Worm (Caenorhabditis elegans) whole organism, L2 larva: ENCODE data around the gene F27E5.5.

Experiments
- C34F6.9 ChIP-seq: fragments of 150-350 bp; optimal IDR thresholded peaks from 2 replicates; lab custom pipeline; 2014; ENCODE audit warnings: missing biosample characterization, missing genetic modification characterization
- Y55F3AM.14 ChIP-seq: fragments of 200-800 bp; sonication (Bioruptor generic); optimal IDR thresholded peaks from 2 replicates; lab custom pipeline; 2018; ENCODE audit warnings: mild to moderate bottlenecking, missing genetic modification characterization, missing compliant biosample characterization
- ZK546.5 ChIP-seq: sonication (generic microtip); optimal IDR thresholded peaks from 2 replicates; lab custom pipeline; 2017; ENCODE audit warnings: missing biosample characterization, missing genetic modification characterization
- alr-1 ChIP-seq: fragments of 150-350 bp; optimal IDR thresholded peaks from 2 replicates; lab custom pipeline; 2014; ENCODE audit warnings: missing biosample characterization, missing genetic modification characterization
- aly-2 ChIP-seq: fragments of 150-350 bp; optimal IDR thresholded peaks from 2 replicates; lab custom pipeline; 2014; ENCODE audit warnings: missing biosample characterization, missing genetic modification characterization
- blmp-1 ChIP-seq: sonication (generic microtip); optimal IDR thresholded peaks from 2 replicates; lab custom pipeline; 2017; ENCODE audit warnings: missing genetic modification characterization, mild to moderate bottlenecking, missing compliant biosample characterization, antibody characterized with exemption, moderate library complexity; ENCODE audit not compliant: insufficient read depth
- ceh-16 ChIP-seq: fragments of 150-350 bp; optimal IDR thresholded peaks from 2 replicates; lab custom pipeline; 2014; ENCODE audit warnings: missing biosample characterization, missing genetic modification characterization
- crh-2 ChIP-seq: sonication (generic microtip); optimal IDR thresholded peaks from 2 replicates; lab custom pipeline; 2017; ENCODE audit warnings: missing biosample characterization, missing genetic modification characterization
- gmeb-1 ChIP-seq: fragments of 150-350 bp; optimal IDR thresholded peaks from 2 replicates; lab custom pipeline; 2014; ENCODE audit warnings: missing biosample characterization, missing genetic modification characterization
- lin-11 ChIP-seq: fragments of 150-350 bp; sonication (generic microtip); optimal IDR thresholded peaks from 2 replicates; lab custom pipeline; 2014; ENCODE audit warnings: missing biosample characterization, missing genetic modification characterization, inconsistent platforms, mixed read lengths
- lin-39 ChIP-seq: fragments of 150-350 bp; optimal IDR thresholded peaks from 2 replicates; lab custom pipeline; 2014; ENCODE audit warnings: missing biosample characterization, missing genetic modification reagents, missing genetic modification characterization
- lsy-2 ChIP-seq, 2 experiments: fragments of 150-350 bp in 1 of 2; sonication (generic microtip) in 1 of 2; optimal IDR thresholded peaks; 2 replicates each; lab custom pipeline; 2014 to 2017; ENCODE audit warnings: missing biosample characterization in 2 of 2, missing genetic modification characterization in 2 of 2
- mab-5 ChIP-seq: fragments of 150-350 bp; optimal IDR thresholded peaks from 2 replicates; lab custom pipeline; 2014; ENCODE audit warnings: missing biosample characterization, missing genetic modification characterization
- mbf-1 ChIP-seq: sonication (generic microtip); optimal IDR thresholded peaks from 2 replicates; lab custom pipeline; 2017; ENCODE audit warnings: missing biosample characterization, missing genetic modification characterization
- nhr-10 ChIP-seq: sonication (generic microtip); optimal IDR thresholded peaks from 2 replicates; lab custom pipeline; 2017; ENCODE audit warnings: missing biosample characterization, missing genetic modification characterization
- nhr-12 ChIP-seq: fragments of 150-350 bp; optimal IDR thresholded peaks from 2 replicates; lab custom pipeline; 2014; ENCODE audit warnings: missing biosample characterization, missing genetic modification characterization
- nhr-129 ChIP-seq: fragments of 150-350 bp; optimal IDR thresholded peaks from 2 replicates; lab custom pipeline; 2014; ENCODE audit warnings: missing biosample characterization, missing genetic modification characterization
- nhr-21 ChIP-seq: fragments of 150-350 bp; optimal IDR thresholded peaks from 2 replicates; lab custom pipeline; 2014; ENCODE audit warnings: missing biosample characterization, missing genetic modification characterization
- nhr-23 ChIP-seq: fragments of 150-350 bp; optimal IDR thresholded peaks from 2 replicates; lab custom pipeline; 2014; ENCODE audit warnings: missing biosample characterization, missing genetic modification reagents, missing genetic modification characterization
- nhr-25 ChIP-seq: fragments of 150-350 bp; sonication (generic microtip); optimal IDR thresholded peaks from 3 replicates; lab custom pipeline; 2014; ENCODE audit warnings: missing biosample characterization, missing genetic modification characterization
- nhr-6 ChIP-seq: fragments of 150-350 bp; optimal IDR thresholded peaks from 2 replicates; lab custom pipeline; 2014; ENCODE audit warnings: missing biosample characterization, missing genetic modification characterization
- nhr-77 ChIP-seq: fragments of 150-350 bp; optimal IDR thresholded peaks from 2 replicates; lab custom pipeline; 2014; ENCODE audit warnings: missing biosample characterization, missing genetic modification characterization
- peb-1 ChIP-seq: fragments of 150-350 bp; optimal IDR thresholded peaks from 2 replicates; lab custom pipeline; 2014; ENCODE audit warnings: missing biosample characterization, missing genetic modification characterization
- skn-1 ChIP-seq: sonication (generic microtip); optimal IDR thresholded peaks from 2 replicates; lab custom pipeline; 2017; ENCODE audit warnings: missing biosample characterization, missing genetic modification characterization
- sma-3 ChIP-seq: sonication (generic microtip); optimal IDR thresholded peaks from 2 replicates; lab custom pipeline; 2016; ENCODE audit warnings: missing genetic modification reagents, missing genetic modification characterization, missing compliant biosample characterization
- snpc-4 ChIP-seq: fragments of 150-350 bp; optimal IDR thresholded peaks from 2 replicates; lab custom pipeline; 2014; ENCODE audit warnings: missing biosample characterization, missing genetic modification characterization
- unc-39 ChIP-seq: fragments of 150-350 bp; optimal IDR thresholded peaks from 2 replicates; lab custom pipeline; 2014; ENCODE audit warnings: missing biosample characterization, missing genetic modification characterization
- unc-55 ChIP-seq: fragments of 150-350 bp; sonication (generic microtip); optimal IDR thresholded peaks from 3 replicates; lab custom pipeline; 2014; ENCODE audit warnings: missing biosample characterization, missing genetic modification reagents, missing genetic modification characterization
- unc-62 ChIP-seq: fragments of 150-350 bp; optimal IDR thresholded peaks from 2 replicates; lab custom pipeline; 2014; ENCODE audit warnings: missing biosample characterization, missing genetic modification reagents, missing genetic modification characterization
- ztf-1 ChIP-seq: fragments of 200-800 bp; sonication (Bioruptor generic); conservative IDR thresholded peaks from 2 replicates; pipeline ENCODE4 v1.3.6; 2022; ENCODE audit warnings: missing genetic modification characterization, missing compliant biosample characterization
- ztf-11 ChIP-seq: sonication (generic microtip); optimal IDR thresholded peaks from 2 replicates; lab custom pipeline; 2017; ENCODE audit warnings: missing biosample characterization, missing genetic modification characterization
- ztf-4 ChIP-seq: fragments of 150-350 bp; optimal IDR thresholded peaks from 2 replicates; lab custom pipeline; 2014; ENCODE audit warnings: missing biosample characterization, missing genetic modification characterization

Gene F27E5.5

DNA sequence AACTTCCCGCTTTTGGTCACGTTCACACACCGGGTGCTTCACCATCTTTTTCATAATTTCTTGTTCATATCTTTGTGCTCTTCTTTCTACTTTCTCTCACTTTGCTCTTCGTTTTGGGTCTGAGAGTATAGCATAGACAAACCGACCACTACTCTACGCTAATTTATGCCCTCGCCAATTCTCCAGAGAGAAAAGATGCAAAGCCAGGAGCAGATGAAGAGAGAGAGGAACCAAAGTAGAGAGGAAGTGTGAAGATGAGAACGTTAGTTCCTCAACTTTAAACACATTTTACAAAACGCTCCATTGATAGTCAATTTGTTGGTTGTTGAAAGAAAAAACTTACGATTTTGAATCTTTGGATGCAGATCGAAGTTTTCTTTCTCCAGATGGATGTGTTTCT lies 36.1 kb upstream of the F27E5.5 start:
- peak; percentile 13 for TF ChIP-seq C34F6.9
- no peak for TF ChIP-seq sma-3
- TF ChIP-seq skn-1 = no peak
- TF ChIP-seq snpc-4 (tag; lab: Kevin White, UChicago) = no peak
- no peak for TF ChIP-seq peb-1 (tag; lab: Kevin White, UChicago)

DNA sequence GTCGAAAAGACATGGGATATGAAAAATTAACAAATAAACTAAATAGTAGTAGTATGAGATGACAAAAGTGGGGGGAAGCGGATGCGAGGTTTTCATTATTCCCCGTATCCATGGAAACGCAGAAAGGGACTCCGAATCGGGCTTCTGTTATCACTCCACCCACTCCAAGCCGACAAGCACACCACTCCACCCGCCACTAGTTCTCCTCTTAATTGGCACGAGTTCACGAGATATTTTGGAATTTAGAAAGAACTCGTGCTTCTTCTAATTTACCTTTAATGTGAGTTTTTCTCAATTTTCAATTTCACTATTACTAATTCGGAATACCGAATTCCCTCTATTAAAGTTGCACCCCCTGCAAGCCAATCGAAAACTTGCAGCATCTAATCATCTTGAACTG lies 34.7 kb upstream of the F27E5.5 start:
- TF ChIP-seq ceh-16 (tag; lab: Kevin White, UChicago) = no peak
- no peak for TF ChIP-seq Y55F3AM.14
- TF ChIP-seq lin-11 (tag; lab: Kevin White, UChicago) = peak; percentile 0

DNA sequence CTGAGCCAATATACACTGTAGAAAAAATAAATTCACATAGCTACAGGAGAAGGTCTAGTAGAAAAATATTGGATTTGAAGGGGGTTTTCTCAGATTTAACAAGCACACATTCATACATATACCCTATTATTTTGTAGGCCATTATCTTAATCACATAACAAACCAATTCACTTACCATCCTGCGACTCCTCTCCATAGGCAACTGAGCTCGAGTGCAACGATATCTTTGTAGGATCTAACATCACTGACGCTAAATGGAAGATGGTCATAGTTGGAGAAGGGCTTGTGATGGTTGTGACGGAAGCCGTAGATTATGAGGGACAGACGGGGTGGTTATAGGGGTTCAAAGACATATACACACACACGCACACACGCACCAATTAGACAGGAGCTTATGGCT lies 32.5 kb upstream of the F27E5.5 start:
- TF ChIP-seq snpc-4 (tag; lab: Kevin White, UChicago) = no peak
- no peak for TF ChIP-seq ceh-16 (tag; lab: Kevin White, UChicago)
- TF ChIP-seq ztf-4 (tag; lab: Kevin White, UChicago) = no peak
- no peak for TF ChIP-seq ZK546.5 (tag; lab: Kevin White, UChicago)
- TF ChIP-seq skn-1 = no peak
- TF ChIP-seq aly-2 (tag; lab: Kevin White, UChicago) = no peak
- TF ChIP-seq nhr-129 (tag; lab: Kevin White, UChicago) = no peak
- no peak for TF ChIP-seq unc-55 (GFP tag; lab: Kevin White, UChicago)
- no peak for TF ChIP-seq nhr-25 (tag; lab: Kevin White, UChicago)
- TF ChIP-seq gmeb-1 (tag; lab: Kevin White, UChicago) = no peak
- no peak for TF ChIP-seq blmp-1 (tag; lab: Kevin White, UChicago)
- no peak for TF ChIP-seq nhr-77 (tag; lab: Kevin White, UChicago)
- no peak for TF ChIP-seq nhr-6 (tag; lab: Kevin White, UChicago)
- no peak for TF ChIP-seq mbf-1 (tag; lab: Kevin White, UChicago)
- TF ChIP-seq nhr-12 (tag; lab: Kevin White, UChicago) = no peak

DNA sequence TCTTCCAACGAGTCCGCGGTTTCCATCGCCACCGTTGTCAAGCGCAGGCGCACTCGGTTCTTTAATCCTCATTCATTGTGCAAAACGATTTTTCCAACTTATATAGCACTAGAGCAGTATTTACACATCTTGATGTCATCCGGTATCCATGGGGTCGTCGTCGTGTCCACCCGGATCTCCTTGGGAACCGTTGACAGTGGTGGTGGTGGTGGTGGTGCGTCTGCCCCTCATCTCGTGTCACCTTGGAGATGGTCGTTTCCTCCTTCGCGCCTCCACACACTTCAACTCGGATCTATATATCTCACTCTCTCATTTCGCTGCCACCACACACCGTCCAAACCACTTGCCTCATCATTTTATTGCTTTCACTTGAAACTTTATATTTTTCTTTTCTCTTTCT lies 31.1 kb upstream of the F27E5.5 start:
- TF ChIP-seq nhr-12 (tag; lab: Kevin White, UChicago) (no peak), ztf-1 (GFP tag; lab: Robert Waterston, UW) (0 out of 2 replicates have a peak, but pooled peaks have one; percentile 69)
- TF ChIP-seq, all 48 proteins: peak for 1

DNA sequence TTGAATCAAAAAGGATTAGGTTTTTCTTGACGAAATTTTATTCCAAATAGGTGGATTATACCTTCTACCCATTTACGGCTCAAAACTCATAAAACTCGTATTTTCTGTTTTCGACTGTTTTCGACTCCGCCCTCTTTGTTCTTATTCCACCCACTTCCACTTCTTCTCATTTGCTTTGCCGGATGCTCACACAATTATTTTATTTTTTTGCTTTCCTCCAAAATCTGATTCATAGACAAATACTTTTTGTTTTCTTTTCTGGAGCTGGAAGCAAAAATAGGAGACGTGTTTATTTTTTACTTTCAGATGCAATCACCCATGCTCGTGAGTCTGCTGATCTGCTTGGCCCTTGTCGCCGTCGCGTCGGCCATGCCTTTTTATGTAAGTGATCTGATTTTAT lies 23.4 kb upstream of the F27E5.5 start, which contains the start of gene nlp-63:
Gene nlp-63, plus strand, starts transcription at position 301 of the 400 bp plus-strand sequence.
- no peak for TF ChIP-seq unc-39 (tag; lab: Kevin White, UChicago)
- no peak for TF ChIP-seq crh-2
- TF ChIP-seq lin-11 (tag; lab: Kevin White, UChicago) = no peak
- no peak for TF ChIP-seq snpc-4 (tag; lab: Kevin White, UChicago)
- no peak for TF ChIP-seq nhr-77 (tag; lab: Kevin White, UChicago)

DNA sequence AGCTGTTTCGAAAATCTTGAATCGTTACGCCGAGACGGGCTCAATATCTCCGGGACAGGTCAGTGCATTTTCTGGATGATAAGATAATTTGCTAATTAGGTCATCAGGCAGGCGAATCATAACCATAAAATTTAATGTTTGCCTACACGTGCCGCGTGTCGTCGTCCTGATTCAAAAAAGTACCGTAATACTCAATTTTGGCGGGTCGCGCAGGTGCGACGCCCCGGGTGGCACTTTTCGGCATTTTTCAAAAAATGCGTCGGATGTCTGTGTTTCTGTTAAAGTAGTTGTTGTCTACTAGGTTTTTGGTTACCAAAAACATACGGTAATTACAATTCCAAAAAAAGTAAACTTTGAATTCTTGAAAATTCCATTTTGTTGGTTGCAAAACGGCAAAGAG lies 15.8 kb upstream of the F27E5.5 start:
- TF ChIP-seq gmeb-1 (tag; lab: Kevin White, UChicago) = no peak
- TF ChIP-seq ztf-11 (tag; lab: Kevin White, UChicago) = no peak
- no peak for TF ChIP-seq nhr-77 (tag; lab: Kevin White, UChicago)
- no peak for TF ChIP-seq nhr-21 (tag; lab: Kevin White, UChicago)
- TF ChIP-seq ZK546.5 (tag; lab: Kevin White, UChicago) = no peak
- no peak for TF ChIP-seq crh-2
- TF ChIP-seq mab-5 (tag; lab: Kevin White, UChicago) = no peak
- no peak for TF ChIP-seq snpc-4 (tag; lab: Kevin White, UChicago)
- no peak for TF ChIP-seq alr-1 (tag; lab: Kevin White, UChicago)
- TF ChIP-seq lsy-2 (tag; optimal IDR thresholded peaks at IDR 0.05; lab: Kevin White, UChicago) = no peak
- TF ChIP-seq nhr-12 (tag; lab: Kevin White, UChicago) = no peak
- TF ChIP-seq ztf-4 (tag; lab: Kevin White, UChicago) = no peak
- TF ChIP-seq blmp-1 (tag; lab: Kevin White, UChicago) = no peak
- no peak for TF ChIP-seq lin-11 (tag; lab: Kevin White, UChicago)
- TF ChIP-seq Y55F3AM.14 = no peak
- TF ChIP-seq aly-2 (tag; lab: Kevin White, UChicago) = no peak
- no peak for TF ChIP-seq nhr-10 (tag; lab: Kevin White, UChicago)

DNA sequence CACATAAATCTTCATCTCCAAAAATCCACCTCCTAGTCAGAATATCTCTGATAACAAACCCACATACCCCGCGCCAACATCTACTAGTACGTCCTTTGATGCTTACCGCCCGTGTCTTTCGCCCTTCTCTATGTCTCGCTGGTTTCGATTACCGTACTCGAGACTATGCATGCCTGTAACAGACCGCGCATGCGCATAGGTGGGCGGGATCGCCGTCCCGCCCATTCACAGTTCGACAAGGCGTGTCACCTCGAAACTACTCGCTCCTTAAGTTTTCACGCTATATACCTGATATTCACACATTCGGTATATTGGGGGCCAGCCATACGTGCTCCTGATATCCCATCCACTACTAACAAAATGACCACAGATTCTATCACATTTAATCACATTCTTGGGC lies 14.8 kb upstream of the F27E5.5 start, which contains the start of gene pax-3:
Gene pax-3, plus strand, starts transcription at position 83 of the 400 bp plus-strand sequence.
- TF ChIP-seq blmp-1 (tag; lab: Kevin White, UChicago) (no peak), Y55F3AM.14 (no peak), nhr-21 (tag; lab: Kevin White, UChicago) (no peak), unc-62 (GFP tag; lab: Kevin White, UChicago) (no peak), crh-2 (no peak), mbf-1 (tag; lab: Kevin White, UChicago) (no peak), ztf-11 (tag; lab: Kevin White, UChicago) (no peak), nhr-25 (tag; lab: Kevin White, UChicago) (no peak), nhr-23 (tag; lab: Kevin White, UChicago) (no peak), unc-55 (GFP tag; lab: Kevin White, UChicago) (no peak), lin-39 (tag; lab: Kevin White, UChicago) (no peak), nhr-129 (tag; lab: Kevin White, UChicago) (no peak), alr-1 (tag; lab: Kevin White, UChicago) (no peak), C34F6.9 (no peak)
